Worm (Caenorhabditis elegans): ENCODE data around the gene eor-1.

eor-1 gene

DNA sequence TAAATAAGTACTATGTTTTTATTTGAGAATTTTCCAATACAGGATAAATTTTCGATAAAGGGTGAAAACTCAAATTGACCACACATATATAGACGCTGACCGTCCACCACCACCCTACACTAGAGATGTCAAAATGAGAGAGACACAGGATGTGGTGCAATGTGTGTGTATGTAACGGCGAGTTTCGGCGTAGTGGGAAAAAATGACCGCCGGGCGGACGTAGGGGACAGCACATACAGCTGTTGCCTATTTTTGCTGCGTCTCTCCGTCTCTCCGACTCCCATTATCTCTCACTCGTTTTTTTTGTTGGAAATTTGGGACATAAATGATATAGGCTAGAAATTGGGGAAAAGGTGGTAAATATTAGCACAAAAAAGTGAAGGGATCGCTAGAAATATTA lies 17.9 kb downstream of the eor-1 start:
- TF ChIP-seq nhr-28 (tag; optimal IDR thresholded peaks at IDR 0.05), result peak; percentile 47
- peak; percentile 22 for TF ChIP-seq dve-1 (tag; optimal IDR thresholded peaks at IDR 0.05; ENCODE audit: insufficient read depth)
- TF ChIP-seq mdt-29 (GFP tag; IDR thresholded peaks at IDR 0.05), result 0 out of 2 replicates have a peak, but pooled peaks have one; percentile 28
- no peak for TF ChIP-seq T26A8.4 (GFP tag; IDR thresholded peaks at IDR 0.05)
- 0 out of 2 replicates have a peak, but pooled peaks have one; percentile 37 for TF ChIP-seq hmg-1.1 (GFP tag; IDR thresholded peaks at IDR 0.05)
- TF ChIP-seq daf-16 (GFP tag; optimal IDR thresholded peaks at IDR 0.05), result no peak
- peak; percentile 32 for TF ChIP-seq daf-16 (tag; optimal IDR thresholded peaks at IDR 0.05)
- peak in 1 of 2 experiments; percentile 97 for TF ChIP-seq unc-62 (GFP tag; optimal IDR thresholded peaks at IDR 0.05 in 1 of 2)
- no peak for TF ChIP-seq unc-62 (tag; optimal IDR thresholded peaks at IDR 0.05)
- TF ChIP-seq hlh-11 (tag; optimal IDR thresholded peaks at IDR 0.05), result peak; percentile 67
- no peak for TF ChIP-seq egl-27 (tag; optimal IDR thresholded peaks at IDR 0.05)

DNA sequence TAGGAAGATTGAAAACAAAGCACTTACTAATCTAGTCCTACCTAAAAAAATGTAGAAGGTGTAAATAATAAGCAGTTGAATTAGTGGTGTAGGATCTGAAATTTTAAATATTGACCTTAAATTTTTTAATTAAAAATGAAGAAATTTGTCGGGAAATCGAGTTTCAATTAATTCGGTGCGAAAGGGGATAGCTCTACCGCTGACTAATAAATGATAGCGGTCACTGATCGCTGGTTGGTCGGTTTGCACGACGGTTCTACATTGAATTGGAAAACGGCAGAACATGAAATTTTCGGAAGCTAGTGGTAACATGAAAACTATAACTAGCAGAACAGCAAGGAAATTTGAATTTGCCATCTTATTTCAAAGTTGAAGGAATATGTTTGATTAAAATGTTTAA lies 18.8 kb downstream of the eor-1 start, which contains the start of gene set-15:
set-15 (minus strand) TSS at position 101 of the 400 bp plus-strand sequence.
- TF ChIP-seq daf-16 (GFP tag; optimal IDR thresholded peaks at IDR 0.05) (no peak), daf-16 (tag; optimal IDR thresholded peaks at IDR 0.05) (no peak), hif-1 (tag; optimal IDR thresholded peaks at IDR 0.05) (no peak), fos-1 (tag; optimal IDR thresholded peaks at IDR 0.05) (no peak), mdl-1 (tag; optimal IDR thresholded peaks at IDR 0.05) (no peak), nhr-41 (GFP tag; IDR thresholded peaks at IDR 0.05) (no peak), gei-8 (GFP tag; optimal IDR thresholded peaks at IDR 0.05) (no peak), egl-43 (GFP tag; IDR thresholded peaks at IDR 0.05) (no peak), ctbp-1 (GFP tag; IDR thresholded peaks at IDR 0.05) (no peak), mdt-29 (GFP tag; IDR thresholded peaks at IDR 0.05) (no peak), lsy-2 (tag; optimal IDR thresholded peaks at IDR 0.05) (no peak), ceh-82 (tag; optimal IDR thresholded peaks at IDR 0.05) (no peak), snpc-1.2 (GFP tag; IDR thresholded peaks at IDR 0.05) (no peak), dpl-1 (GFP tag; optimal IDR thresholded peaks at IDR 0.05) (no peak), D1046.2 (GFP tag; IDR thresholded peaks at IDR 0.05) (no peak), skn-1 (tag; optimal IDR thresholded peaks at IDR 0.05) (no peak)

DNA sequence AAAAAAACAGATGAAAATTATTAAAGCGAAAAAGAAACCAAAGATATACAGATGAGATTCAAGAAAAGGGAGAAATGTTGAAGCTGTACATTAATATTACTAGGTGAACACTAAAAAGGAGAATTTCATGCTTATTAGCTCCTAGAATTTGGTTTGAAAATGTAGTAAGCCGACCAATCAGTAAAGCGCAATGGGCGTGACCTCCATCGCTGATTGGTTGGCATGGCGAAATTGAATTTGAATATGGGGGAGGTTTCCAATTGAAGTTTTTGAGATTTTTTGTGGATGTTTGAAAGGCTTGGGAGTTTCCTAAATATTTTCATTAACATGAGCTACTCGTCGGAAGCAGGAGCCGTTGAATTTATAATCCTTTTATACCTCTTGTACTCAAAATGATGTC lies 22.5 kb downstream of the eor-1 start:
- TF ChIP-seq ceh-44 (GFP tag; IDR thresholded peaks at IDR 0.05) (no peak), ceh-32 (tag; optimal IDR thresholded peaks at IDR 0.05; ENCODE audit: poor library complexity) (no peak), daf-16 (GFP tag; optimal IDR thresholded peaks at IDR 0.05) (no peak), daf-16 (tag; optimal IDR thresholded peaks at IDR 0.05) (no peak), F49E8.2 (tag; optimal IDR thresholded peaks at IDR 0.05; ENCODE audit: borderline replicate concordance) (no peak), ceh-20 (GFP tag; IDR thresholded peaks at IDR 0.05) (no peak), T26A8.4 (GFP tag; IDR thresholded peaks at IDR 0.05) (no peak), zip-11 (GFP tag; IDR thresholded peaks at IDR 0.05) (no peak), hlh-30 (tag; optimal IDR thresholded peaks at IDR 0.05; ENCODE audit: insufficient read depth) (no peak), madf-5 (GFP tag; IDR thresholded peaks at IDR 0.05) (no peak), duxl-1 (tag; optimal IDR thresholded peaks at IDR 0.05; ENCODE audit: poor library complexity) (no peak)

DNA sequence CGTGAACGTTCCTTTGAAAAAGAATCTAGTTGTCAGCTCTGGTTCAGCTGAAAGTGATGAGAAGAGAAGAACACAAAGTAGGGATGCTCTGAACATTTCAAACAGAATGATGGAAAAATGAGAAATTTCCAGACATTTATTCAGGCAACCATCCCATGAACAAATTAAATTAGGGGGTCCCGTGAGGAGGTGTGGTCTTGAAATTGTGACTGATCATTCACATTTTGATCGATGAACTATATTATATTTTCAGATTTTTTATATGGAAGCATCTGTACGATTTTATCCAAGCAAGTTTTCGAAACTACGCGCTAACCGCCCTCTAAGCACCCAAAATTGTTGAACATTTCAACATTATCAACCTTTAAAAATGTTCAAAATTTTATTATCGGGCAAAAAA lies 23.0 kb downstream of the eor-1 start, which contains the start of gene R11E3.19:
R11E3.19 (minus strand) TSS at position 101 of the 400 bp plus-strand sequence.
- no peak for TF ChIP-seq Y5F2A.4 (GFP tag; optimal IDR thresholded peaks at IDR 0.05)
- no peak for TF ChIP-seq lin-1 (GFP tag; IDR thresholded peaks at IDR 0.05)
- TF ChIP-seq nhr-28 (tag; optimal IDR thresholded peaks at IDR 0.05), result no peak
- TF ChIP-seq dpl-1 (GFP tag; optimal IDR thresholded peaks at IDR 0.05), result no peak
- TF ChIP-seq daf-19 (GFP tag; conservative IDR thresholded peaks at IDR 0.05), result no peak
- no peak for TF ChIP-seq hif-1 (tag; optimal IDR thresholded peaks at IDR 0.05)
- TF ChIP-seq zfp-3 (GFP tag; conservative IDR thresholded peaks at IDR 0.05), result no peak
- TF ChIP-seq ceh-20 (GFP tag; IDR thresholded peaks at IDR 0.05), result no peak
- no peak for TF ChIP-seq ceh-62 (tag; optimal IDR thresholded peaks at IDR 0.05)
- TF ChIP-seq nhr-42 (GFP tag; IDR thresholded peaks at IDR 0.05), result no peak
- no peak for TF ChIP-seq mdl-1 (tag; optimal IDR thresholded peaks at IDR 0.05)
- TF ChIP-seq lim-7 (GFP tag; IDR thresholded peaks at IDR 0.05), result no peak
- no peak for TF ChIP-seq zfp-2 (tag; optimal IDR thresholded peaks at IDR 0.05)
- TF ChIP-seq lsy-2 (tag; optimal IDR thresholded peaks at IDR 0.05), result no peak
- no peak for TF ChIP-seq fkh-10 (GFP tag; optimal IDR thresholded peaks at IDR 0.05)
- TF ChIP-seq ceh-44 (GFP tag; IDR thresholded peaks at IDR 0.05), result no peak
- no peak for TF ChIP-seq rbr-2 (tag; optimal IDR thresholded peaks at IDR 0.05)
- no peak for TF ChIP-seq nhr-6 (tag; optimal IDR thresholded peaks at IDR 0.05)

Data from whole organism, L4 larva.